Worm (Caenorhabditis elegans) whole organism, mixed stage, embryonic: ENCODE results near the gene srt-19.
"Not testable (repeated sequence)": the region's sequence is repeated elsewhere in the genome, so short reads cannot be mapped to it uniquely, and the experiment has no call there.

ENCODE experiments used
- bed-3 ChIP-seq: fragments of 200-800 bp; sonication (Bioruptor generic); optimal IDR thresholded peaks from 3 replicates; lab custom pipeline; 2018; ENCODE audit warnings: mild to moderate bottlenecking, missing genetic modification characterization, moderate library complexity, missing compliant biosample characterization
- blmp-1 ChIP-seq: fragments of 150-350 bp; optimal IDR thresholded peaks from 2 replicates; lab custom pipeline; 2014; ENCODE audit warnings: missing biosample characterization, missing genetic modification characterization
- ceh-39 ChIP-seq: fragments of 150-350 bp; optimal IDR thresholded peaks from 2 replicates; lab custom pipeline; 2014; ENCODE audit warnings: missing biosample characterization, missing genetic modification characterization
- ceh-43 ChIP-seq: fragments of 200-800 bp; sonication (Bioruptor generic); optimal IDR thresholded peaks from 2 replicates; lab custom pipeline; 2018; ENCODE audit warnings: mild to moderate bottlenecking, missing genetic modification characterization, moderate library complexity, missing compliant biosample characterization
- ceh-83 ChIP-seq: fragments of 200-800 bp; sonication (Bioruptor generic); optimal IDR thresholded peaks from 2 replicates; lab custom pipeline; 2018; ENCODE audit warnings: mild to moderate bottlenecking, missing genetic modification characterization, missing compliant biosample characterization
- ces-1 ChIP-seq: fragments of 150-350 bp; optimal IDR thresholded peaks from 2 replicates; lab custom pipeline; 2014; ENCODE audit warnings: missing biosample characterization, missing genetic modification reagents, missing genetic modification characterization
- cnd-1 ChIP-seq: fragments of 200-800 bp; sonication (Bioruptor generic); optimal IDR thresholded peaks from 2 replicates; lab custom pipeline; 2018; ENCODE audit warnings: mild to moderate bottlenecking, missing genetic modification characterization, missing compliant biosample characterization
- drap-1 ChIP-seq: fragments of 200-800 bp; sonication (Bioruptor generic); optimal IDR thresholded peaks from 3 replicates; lab custom pipeline; 2018; ENCODE audit warnings: mild to moderate bottlenecking, missing genetic modification characterization, missing compliant biosample characterization
- elt-3 ChIP-seq: fragments of 150-350 bp; optimal IDR thresholded peaks from 2 replicates; lab custom pipeline; 2014; ENCODE audit warnings: missing biosample characterization, missing genetic modification characterization
- flh-1 ChIP-seq: fragments of 200-800 bp; sonication (Bioruptor generic); optimal IDR thresholded peaks from 2 replicates; lab custom pipeline; 2018; ENCODE audit warnings: mild to moderate bottlenecking, missing genetic modification characterization, moderate library complexity, missing compliant biosample characterization
- ham-2 ChIP-seq: fragments of 200-800 bp; sonication (Bioruptor generic); optimal IDR thresholded peaks from 2 replicates; lab custom pipeline; 2018; ENCODE audit warnings: mild to moderate bottlenecking, missing genetic modification characterization, missing compliant biosample characterization
- hlh-1 ChIP-seq: fragments of 150-350 bp; optimal IDR thresholded peaks from 2 replicates; lab custom pipeline; 2014; ENCODE audit warnings: missing biosample characterization, missing genetic modification reagents, missing genetic modification characterization
- lin-13 ChIP-seq: fragments of 150-350 bp; optimal IDR thresholded peaks from 2 replicates; lab custom pipeline; 2014; ENCODE audit warnings: missing biosample characterization, missing genetic modification characterization
- lin-32 ChIP-seq: fragments of 200-800 bp; sonication (Bioruptor generic); optimal IDR thresholded peaks from 2 replicates; lab custom pipeline; 2018; ENCODE audit warnings: mild to moderate bottlenecking, missing genetic modification characterization, missing compliant biosample characterization
- mab-5 ChIP-seq: fragments of 150-350 bp; optimal IDR thresholded peaks from 2 replicates; lab custom pipeline; 2014; ENCODE audit warnings: missing biosample characterization, missing genetic modification characterization
- mep-1 ChIP-seq: fragments of 150-350 bp; optimal IDR thresholded peaks from 2 replicates; lab custom pipeline; 2017; ENCODE audit warnings: missing biosample characterization, missing genetic modification reagents, missing genetic modification characterization, inconsistent platforms
- nhr-12 ChIP-seq: fragments of 150-350 bp; optimal IDR thresholded peaks from 2 replicates; lab custom pipeline; 2014; ENCODE audit warnings: missing biosample characterization, missing genetic modification characterization
- nhr-2 ChIP-seq: fragments of 150-350 bp; optimal IDR thresholded peaks from 2 replicates; lab custom pipeline; 2014; ENCODE audit warnings: missing biosample characterization, missing genetic modification characterization
- nhr-28 ChIP-seq: fragments of 150-350 bp; optimal IDR thresholded peaks from 2 replicates; lab custom pipeline; 2014; ENCODE audit warnings: missing biosample characterization, missing genetic modification characterization
- nhr-76 ChIP-seq: sonication (generic microtip); optimal IDR thresholded peaks from 2 replicates; lab custom pipeline; 2017; ENCODE audit warnings: missing biosample characterization, missing genetic modification characterization
- pha-4 ChIP-seq: fragments of 150-350 bp; optimal IDR thresholded peaks from 2 replicates; lab custom pipeline; 2018; ENCODE audit warnings: missing biosample characterization, missing genetic modification reagents, missing genetic modification characterization
- sem-2 ChIP-seq: fragments of 200-800 bp; sonication (Bioruptor generic); optimal IDR thresholded peaks from 2 replicates; lab custom pipeline; 2018; ENCODE audit warnings: mild to moderate bottlenecking, missing genetic modification characterization, missing compliant biosample characterization
- snpc-4 ChIP-seq: fragments of 150-350 bp; optimal IDR thresholded peaks from 2 replicates; lab custom pipeline; 2014; ENCODE audit warnings: missing biosample characterization, missing genetic modification characterization
- sptf-1 ChIP-seq: sonication (generic microtip); optimal IDR thresholded peaks from 2 replicates; lab custom pipeline; 2017; ENCODE audit warnings: mild to moderate bottlenecking, missing genetic modification characterization, moderate library complexity, missing compliant biosample characterization
- tbx-8 ChIP-seq: fragments of 200-800 bp; sonication (Bioruptor generic); optimal IDR thresholded peaks from 2 replicates; lab custom pipeline; 2018; ENCODE audit warnings: mild to moderate bottlenecking, missing genetic modification characterization, moderate library complexity, missing compliant biosample characterization
- unc-120 ChIP-seq: sonication (generic microtip); optimal IDR thresholded peaks from 2 replicates; lab custom pipeline; 2017; ENCODE audit warnings: missing genetic modification characterization, missing compliant biosample characterization; ENCODE audit not compliant: poor library complexity, severe bottlenecking
- unc-39 ChIP-seq: fragments of 150-350 bp; optimal IDR thresholded peaks from 2 replicates; lab custom pipeline; 2014; ENCODE audit warnings: missing biosample characterization, missing genetic modification characterization
- unc-62 ChIP-seq: fragments of 150-350 bp; optimal IDR thresholded peaks from 2 replicates; lab custom pipeline; 2014; ENCODE audit warnings: missing biosample characterization, missing genetic modification reagents, missing genetic modification characterization
- zip-8 ChIP-seq: fragments of 150-350 bp; optimal IDR thresholded peaks from 2 replicates; lab custom pipeline; 2014; ENCODE audit warnings: missing biosample characterization, missing genetic modification characterization
- ztf-11 ChIP-seq: fragments of 150-350 bp; optimal IDR thresholded peaks from 2 replicates; lab custom pipeline; 2014; ENCODE audit warnings: missing biosample characterization, missing genetic modification characterization

The srt-19 gene

DNA sequence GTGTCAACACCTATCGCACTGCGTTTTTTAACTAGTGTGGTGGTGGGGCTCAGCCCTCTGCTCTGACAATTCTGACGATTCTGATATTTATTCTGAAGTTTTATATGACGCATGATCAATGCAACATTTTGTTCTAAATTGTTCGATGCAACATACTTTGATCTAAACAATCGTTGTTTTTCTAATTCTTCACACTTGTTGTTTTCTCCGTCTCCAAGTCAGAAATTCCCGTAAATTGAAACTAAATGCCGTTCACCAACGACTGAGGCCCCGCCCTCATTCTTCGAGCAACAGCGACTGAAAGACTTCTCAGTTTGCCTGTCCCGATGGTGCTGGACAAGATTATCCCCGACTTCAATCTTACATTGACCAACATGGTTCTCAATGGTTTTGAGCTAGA, at the start of gene srt-19:
Gene srt-19 (plus strand): TSS at position 301 of the 400 bp plus-strand sequence.
- not testable (repeated sequence) for TF ChIP-seq ceh-43 (GFP tag; lab: Kevin White, UChicago); ceh-83 (GFP tag; lab: Kevin White, UChicago); ceh-39

DNA sequence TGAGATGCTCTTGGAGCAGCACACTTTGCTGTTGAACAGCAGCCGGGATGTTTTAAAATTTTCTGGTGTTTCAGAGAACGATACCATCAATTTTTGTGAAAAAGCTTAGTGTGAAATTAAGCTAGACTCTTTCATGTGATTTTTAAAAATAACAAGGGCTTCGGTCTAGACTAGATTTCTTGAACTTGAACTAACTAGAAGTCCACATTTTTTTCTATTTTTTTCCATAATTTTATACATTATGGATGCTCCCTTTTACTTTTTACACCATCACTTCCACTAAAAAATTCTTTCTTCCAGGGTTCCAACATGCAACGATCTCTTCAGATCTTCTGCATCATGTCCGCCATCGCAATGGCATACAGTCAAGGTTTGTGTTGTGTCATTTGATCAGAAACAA, 48.7 kb upstream of the srt-19 start, which contains the start of gene nlp-13:
Gene nlp-13 (plus strand): TSS at position 301 of the 400 bp plus-strand sequence.
- TF ChIP-seq drap-1 (GFP tag; lab: Kevin White, UChicago) (no peak), nhr-28 (tag; lab: Kevin White, UChicago) (no peak)

- TF ChIP-seq flh-1 (no peak), sem-2 (no peak), bed-3 (GFP tag; lab: Kevin White, UChicago) (no peak), lin-32 (GFP tag; lab: Kevin White, UChicago) (no peak), cnd-1 (tag; lab: Kevin White, UChicago) (no peak), ceh-39 (no peak), sptf-1 (no peak), mab-5 (tag; lab: Kevin White, UChicago) (no peak), blmp-1 (no peak), nhr-76 (tag; lab: Kevin White, UChicago) (no peak), tbx-8 (no peak), ztf-11 (tag; lab: Kevin White, UChicago) (no peak), nhr-2 (tag; lab: Kevin White, UChicago) (no peak), ceh-43 (GFP tag; lab: Kevin White, UChicago) (no peak), nhr-28 (tag; lab: Kevin White, UChicago) (no peak), mep-1 (no peak)
Observed at ce11 chrV:4240292-4240691, 44.5 kb upstream of the srt-19 start, which contains the start of gene srh-204. srh-204 (minus strand) TSS chrV:4240392.

DNA sequence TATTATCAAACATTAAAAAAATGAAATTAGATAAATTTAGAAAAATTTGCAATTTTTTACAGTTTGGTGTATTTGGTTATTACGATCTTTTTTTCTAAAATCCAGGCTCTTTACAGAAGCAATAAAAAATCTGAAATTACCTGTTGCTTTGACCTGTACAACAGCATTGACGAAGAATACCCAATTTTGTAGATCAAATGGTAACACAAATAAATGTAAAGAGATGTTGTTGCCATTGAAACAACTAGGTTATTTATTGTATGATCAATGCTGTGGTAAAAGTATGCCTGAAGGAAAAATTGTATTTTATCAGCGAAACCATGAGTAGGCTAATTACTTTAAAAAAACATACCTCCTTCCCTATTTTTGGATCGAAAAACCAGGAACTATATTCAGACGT, 43.3 kb upstream of the srt-19 start:
- TF ChIP-seq unc-39 (tag; lab: Kevin White, UChicago) (no peak), unc-62 (GFP tag; lab: Kevin White, UChicago) (no peak), hlh-1 (no peak), mep-1 (no peak), elt-3 (tag; lab: Kevin White, UChicago) (no peak), snpc-4 (tag; lab: Kevin White, UChicago) (no peak), ham-2 (GFP tag; lab: Kevin White, UChicago) (no peak), nhr-28 (tag; lab: Kevin White, UChicago) (no peak), nhr-12 (no peak), pha-4 (no peak), tbx-8 (no peak), drap-1 (GFP tag; lab: Kevin White, UChicago) (no peak), ces-1 (GFP tag; lab: Kevin White, UChicago) (no peak), sem-2 (no peak), mab-5 (tag; lab: Kevin White, UChicago) (no peak), unc-120 (tag; lab: Kevin White, UChicago) (no peak), zip-8 (no peak), sptf-1 (no peak)

DNA sequence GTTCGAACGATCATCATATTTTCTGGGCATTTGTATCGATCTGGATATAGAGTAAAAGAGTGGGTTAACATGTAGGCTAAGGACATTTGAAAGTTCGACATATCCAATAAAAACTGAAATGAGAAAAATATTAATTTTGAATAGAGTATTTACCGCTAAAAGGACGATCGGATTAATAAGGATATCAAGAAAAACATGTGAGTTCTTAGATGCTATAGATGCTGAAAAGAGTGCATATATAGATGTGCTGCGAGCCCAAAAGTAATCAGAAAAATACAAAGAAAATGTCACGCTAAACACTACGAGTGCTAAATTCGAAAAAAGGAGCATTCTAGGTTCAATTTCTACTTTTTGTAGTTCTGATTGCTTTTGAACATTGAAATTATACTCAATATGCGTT, 42.4 kb upstream of the srt-19 start, which contains the start of gene srt-12:
Gene srt-12 (minus strand): TSS at position 101 of the 400 bp plus-strand sequence.
- no peak for TF ChIP-seq nhr-28 (tag; lab: Kevin White, UChicago)
- no peak for TF ChIP-seq tbx-8
- no peak for TF ChIP-seq bed-3 (GFP tag; lab: Kevin White, UChicago)
- no peak for TF ChIP-seq lin-13 (tag; lab: Kevin White, UChicago)
- no peak for TF ChIP-seq cnd-1 (tag; lab: Kevin White, UChicago)
- TF ChIP-seq zip-8, result no peak
- no peak for TF ChIP-seq drap-1 (GFP tag; lab: Kevin White, UChicago)
- no peak for TF ChIP-seq unc-39 (tag; lab: Kevin White, UChicago)
- TF ChIP-seq snpc-4 (tag; lab: Kevin White, UChicago), result no peak
- no peak for TF ChIP-seq unc-62 (GFP tag; lab: Kevin White, UChicago)

DNA sequence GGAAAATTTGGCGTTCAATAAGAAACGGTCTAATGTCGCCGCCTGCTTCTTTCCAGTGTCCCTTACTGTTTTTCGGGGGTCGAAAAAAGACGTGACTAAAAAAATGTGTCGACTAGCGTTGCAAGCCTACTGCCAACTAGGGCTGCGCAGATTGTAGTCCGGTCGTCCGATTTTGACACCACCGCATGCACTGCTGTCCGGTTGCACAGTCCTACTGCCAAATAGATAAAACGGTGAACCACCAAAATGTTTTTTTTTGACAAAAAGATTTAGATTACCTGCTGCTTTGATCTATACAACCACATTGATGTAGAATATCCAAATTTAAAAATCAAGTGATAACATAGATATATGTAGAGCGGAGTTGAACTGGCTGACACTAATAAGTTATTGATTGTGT, 36.5 kb upstream of the srt-19 start:
- TF ChIP-seq nhr-28 (tag; lab: Kevin White, UChicago), result no peak
- TF ChIP-seq ham-2 (GFP tag; lab: Kevin White, UChicago), result no peak
- TF ChIP-seq hlh-1, result no peak
- TF ChIP-seq drap-1 (GFP tag; lab: Kevin White, UChicago), result no peak
- TF ChIP-seq ces-1 (GFP tag; lab: Kevin White, UChicago), result no peak
- TF ChIP-seq nhr-76 (tag; lab: Kevin White, UChicago), result no peak
- TF ChIP-seq nhr-2 (tag; lab: Kevin White, UChicago), result no peak
- TF ChIP-seq flh-1, result no peak
- TF ChIP-seq ztf-11 (tag; lab: Kevin White, UChicago), result no peak
- no peak for TF ChIP-seq tbx-8
